Fruit fly (Drosophila melanogaster) whole organism: Measurements from ENCODE around the gene Prosalpha4.

ENCODE experiments used
- CG8478 ChIP-seq: fragments of >200 bp; optimal IDR thresholded peaks from 2 replicates; lab custom pipeline; 2018; ENCODE audit warnings: inconsistent platforms
- Dll ChIP-seq: fragments of >200 bp; optimal IDR thresholded peaks from 2 replicates; lab custom pipeline; 2017
- EcR ChIP-seq, 2 experiments: fragments of >200 bp; optimal IDR thresholded peaks; 2 replicates each; lab custom pipeline; 2017; ENCODE audit warnings: missing biosample characterization in 2 of 2, missing genetic modification characterization in 2 of 2, missing genetic modification reagents in 2 of 2
- pan ChIP-seq: fragments of >200 bp; optimal IDR thresholded peaks from 2 replicates; lab custom pipeline; 2017
- psq ChIP-seq: fragments of >200 bp; optimal IDR thresholded peaks from 2 replicates; lab custom pipeline; 2017
- usp ChIP-seq: fragments of >200 bp; optimal IDR thresholded peaks from 2 replicates; lab custom pipeline; 2017; ENCODE audit warnings: missing biosample characterization, missing genetic modification characterization, mixed read lengths

The Prosalpha4 gene

dm6 chrX:16308310-16308918 is 32.3 kb downstream of the Prosalpha4 start, which contains the start of gene Had1:
TSS of gene Had1 (minus strand) at chrX:16308667.
- TF ChIP-seq CG8478 (no peak), Dll (lab: Kevin White, UChicago) (no peak), usp (GFP tag; lab: Kevin White, UChicago) (no peak), pan (no peak), EcR (GFP tag; optimal IDR thresholded peaks at IDR 0.05; lab: Kevin White, UChicago) (no peak), psq (lab: Kevin White, UChicago) (no peak)

DNA sequence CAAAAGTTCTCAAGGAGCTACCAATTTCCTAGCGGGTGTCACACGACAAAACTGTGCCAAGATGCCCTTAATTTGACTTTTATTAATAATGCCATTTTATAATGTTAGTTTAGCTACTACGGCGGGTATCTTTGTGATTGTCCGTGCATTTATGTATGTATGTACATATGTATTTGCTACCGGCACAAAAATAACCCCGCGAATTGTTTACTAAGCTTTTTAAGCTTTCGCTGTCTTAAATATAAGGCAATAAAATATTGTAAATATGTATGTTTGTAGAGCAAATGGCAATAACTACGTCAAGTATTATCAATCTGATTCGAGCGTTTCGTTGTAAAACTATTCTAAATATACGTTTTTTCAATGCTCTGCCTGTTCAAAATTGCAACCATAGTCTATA is 32.9 kb downstream of the Prosalpha4 start:
- TF ChIP-seq CG8478 (no peak), usp (GFP tag; lab: Kevin White, UChicago) (no peak), EcR (GFP tag; optimal IDR thresholded peaks at IDR 0.05; lab: Kevin White, UChicago) (no peak), pan (no peak), Dll (lab: Kevin White, UChicago) (no peak), psq (lab: Kevin White, UChicago) (no peak)

DNA sequence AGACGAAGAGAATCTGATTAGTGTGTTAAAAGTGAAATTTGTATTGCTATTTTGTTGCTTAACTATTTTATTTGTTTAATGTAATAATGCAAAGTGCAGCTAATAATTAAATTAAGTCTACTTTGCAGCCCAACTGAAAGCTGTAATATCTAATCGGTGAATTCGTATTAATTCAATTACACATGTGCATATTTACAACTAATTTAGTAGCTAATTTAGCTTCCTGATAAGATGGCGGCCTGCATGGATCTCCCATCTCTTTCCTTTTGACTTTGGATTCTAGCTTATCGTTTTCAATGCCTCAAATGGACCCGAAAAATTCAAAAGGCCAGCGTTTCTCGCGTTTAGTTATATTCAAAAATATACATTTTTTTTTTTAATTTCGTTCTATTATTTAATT is 33.7 kb downstream of the Prosalpha4 start:
- no peak for TF ChIP-seq psq (lab: Kevin White, UChicago)
- TF ChIP-seq CG8478: no peak
- TF ChIP-seq EcR (GFP tag; optimal IDR thresholded peaks at IDR 0.05; lab: Kevin White, UChicago): no peak
- TF ChIP-seq pan: no peak
- TF ChIP-seq Dll (lab: Kevin White, UChicago): no peak
- TF ChIP-seq usp (GFP tag; lab: Kevin White, UChicago): no peak

dm6 chrX:16313078-16313875 is 37.2 kb downstream of the Prosalpha4 start, which contains the start of the genes CG9915 and SWIP:
TSS of gene CG9915 (minus strand) at chrX:16313138.
TSS of gene SWIP (plus strand) at chrX:16313709.
- TF ChIP-seq CG8478 (no peak), EcR (GFP tag; optimal IDR thresholded peaks at IDR 0.05; lab: Kevin White, UChicago) (no peak), usp (GFP tag; lab: Kevin White, UChicago) (no peak), pan (no peak), psq (lab: Kevin White, UChicago) (no peak), Dll (lab: Kevin White, UChicago) (no peak)

DNA sequence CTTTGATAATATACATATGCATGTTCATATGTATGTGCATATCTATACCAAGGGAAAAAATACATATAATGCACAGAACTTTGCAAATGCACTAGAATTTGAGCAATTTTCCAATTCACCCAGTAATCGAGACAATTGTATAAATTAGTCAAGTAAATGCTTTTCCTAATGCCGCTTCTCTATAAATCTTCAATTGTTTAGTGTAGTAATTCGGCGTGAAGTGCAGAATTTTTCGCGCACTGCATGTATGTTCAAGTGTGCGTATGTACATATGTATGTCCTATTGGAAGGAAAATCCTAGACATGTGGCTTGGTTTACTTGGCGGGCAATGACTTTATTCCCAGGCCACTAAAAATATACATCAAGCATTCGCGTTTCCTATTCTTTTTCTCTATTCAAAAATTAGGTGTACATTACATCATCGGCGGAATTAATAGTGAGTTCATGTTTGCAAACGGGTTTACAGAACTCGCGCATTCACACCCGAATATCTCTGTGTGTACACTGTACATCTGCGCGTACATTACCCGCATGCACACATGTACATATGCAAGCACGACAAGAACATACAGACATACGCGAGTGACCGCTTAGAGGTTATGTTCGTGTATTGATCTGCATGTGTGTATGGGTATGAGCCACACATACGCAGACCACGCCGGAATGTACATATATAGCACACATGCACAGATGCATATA is 42.9 kb downstream of the Prosalpha4 start:
- TF ChIP-seq pan: no peak
- TF ChIP-seq usp (GFP tag; lab: Kevin White, UChicago): no peak
- no peak for TF ChIP-seq Dll (lab: Kevin White, UChicago)
- TF ChIP-seq CG8478: no peak
- no peak for TF ChIP-seq psq (lab: Kevin White, UChicago)
- TF ChIP-seq EcR (GFP tag; optimal IDR thresholded peaks at IDR 0.05; lab: Kevin White, UChicago): no peak

- TF ChIP-seq CG8478: no peak
- no peak for TF ChIP-seq usp (GFP tag; lab: Kevin White, UChicago)
- TF ChIP-seq Dll (lab: Kevin White, UChicago): no peak
- no peak for TF ChIP-seq EcR (GFP tag; optimal IDR thresholded peaks at IDR 0.05; lab: Kevin White, UChicago)
- TF ChIP-seq pan: no peak
- TF ChIP-seq psq (lab: Kevin White, UChicago): no peak
These were observed 43.5 kb downstream of the Prosalpha4 start for dm6 chrX:16319558-16319924.

DNA sequence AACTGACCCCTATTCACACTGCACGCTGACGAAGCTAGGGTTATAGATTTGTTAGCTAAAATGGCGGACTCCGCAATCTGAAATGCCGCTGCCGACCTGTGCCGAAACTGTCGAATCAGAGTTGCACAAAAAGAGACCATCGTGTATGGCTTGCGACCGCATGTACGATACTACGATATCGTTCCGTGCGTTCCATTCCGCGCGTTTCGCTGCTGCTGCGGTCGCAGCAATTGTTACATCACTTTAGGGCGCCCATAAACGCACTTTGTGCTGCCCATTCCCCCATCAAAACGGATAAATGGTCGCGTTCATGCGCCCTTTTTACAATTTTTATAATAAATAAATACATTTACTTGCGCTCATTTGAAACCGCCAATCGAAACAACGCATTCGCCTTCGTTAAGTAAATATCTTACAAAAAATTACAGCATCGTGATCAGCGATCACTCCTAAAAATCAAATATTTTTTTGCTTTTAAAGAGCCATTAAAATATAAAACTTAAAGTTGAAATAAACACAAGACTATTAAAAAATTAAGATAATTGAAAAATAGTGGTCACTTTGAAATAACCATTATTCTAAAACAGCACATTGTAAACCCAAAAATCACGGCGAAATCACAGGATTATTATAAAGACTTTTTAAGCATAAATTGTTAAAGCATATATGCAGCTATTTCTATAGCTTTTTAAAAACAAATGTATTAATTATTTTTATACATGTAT is 44.3 kb downstream of the Prosalpha4 start, which contains the start of gene Cyp1:
Cyp1 (minus strand) TSS at position 174 of the 725 bp plus-strand sequence.
- no peak for TF ChIP-seq EcR (GFP tag; optimal IDR thresholded peaks at IDR 0.05; lab: Kevin White, UChicago)
- no peak for TF ChIP-seq pan
- no peak for TF ChIP-seq CG8478
- no peak for TF ChIP-seq Dll (lab: Kevin White, UChicago)
- no peak for TF ChIP-seq psq (lab: Kevin White, UChicago)
- no peak for TF ChIP-seq usp (GFP tag; lab: Kevin White, UChicago)

- no peak for TF ChIP-seq EcR (GFP tag; optimal IDR thresholded peaks at IDR 0.05; lab: Kevin White, UChicago)
- TF ChIP-seq usp (GFP tag; lab: Kevin White, UChicago): no peak
- no peak for TF ChIP-seq CG8478
- no peak for TF ChIP-seq pan
- TF ChIP-seq psq (lab: Kevin White, UChicago): no peak
- TF ChIP-seq Dll (lab: Kevin White, UChicago): no peak
These were observed 45.0 kb downstream of the Prosalpha4 start for dm6 chrX:16321037-16321436.

DNA sequence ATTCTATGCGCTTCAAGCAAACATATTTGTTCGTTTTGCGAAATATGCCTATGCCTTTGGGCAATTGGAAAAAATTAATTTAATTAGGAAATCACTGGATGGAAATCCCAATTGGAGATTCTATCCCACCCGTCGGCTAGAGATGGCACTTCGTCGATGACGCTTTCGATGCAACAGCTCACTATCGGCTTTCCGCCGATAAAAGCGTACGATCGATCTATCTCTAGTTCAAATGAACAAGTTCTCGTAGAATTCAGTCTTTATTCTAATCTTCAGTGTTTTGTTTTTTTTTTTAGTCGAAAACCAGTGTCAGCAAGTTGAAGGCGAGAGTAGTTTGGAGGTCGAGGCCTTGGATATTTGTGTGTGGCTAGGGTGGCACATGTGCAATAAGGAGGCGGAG is 47.0 kb downstream of the Prosalpha4 start, which contains the start of the genes CG9917 and CG32579:
CG9917 (minus strand) TSS at position 169 of the 400 bp plus-strand sequence.
CG32579 (plus strand) TSS at position 224 of the 400 bp plus-strand sequence.
- TF ChIP-seq pan (no peak), EcR (GFP tag; optimal IDR thresholded peaks at IDR 0.05; lab: Kevin White, UChicago) (no peak)

dm6 chrX:16323536-16323935 is 47.5 kb downstream of the Prosalpha4 start:
- TF ChIP-seq pan (no peak), EcR (GFP tag; optimal IDR thresholded peaks at IDR 0.05; lab: Kevin White, UChicago) (no peak)

dm6 chrX:16325472-16325871 is 49.4 kb downstream of the Prosalpha4 start, which contains the start of gene CalpC:
TSS of gene CalpC (plus strand) at chrX:16325763.
- TF ChIP-seq psq (lab: Kevin White, UChicago) (no peak), EcR (GFP tag; optimal IDR thresholded peaks at IDR 0.05; lab: Kevin White, UChicago) (no peak), usp (GFP tag; lab: Kevin White, UChicago) (no peak), pan (no peak), CG8478 (no peak), Dll (lab: Kevin White, UChicago) (no peak)
